Fruit fly (Drosophila melanogaster) whole organism, wandering third instar larva: Measurements from ENCODE around the gene CG3032.

ENCODE experiments used
- Abd-B ChIP-seq: fragments of >200 bp; optimal IDR thresholded peaks from 2 replicates; lab custom pipeline; 2017; ENCODE audit warnings: missing biosample characterization, missing genetic modification characterization
- CG32264 ChIP-seq: fragments of 200-800 bp; sonication (Bioruptor generic); optimal IDR thresholded peaks from 2 replicates; lab custom pipeline; 2016; ENCODE audit warnings: missing biosample characterization, missing genetic modification characterization
- CG9705 ChIP-seq: fragments of 200-800 bp; sonication (Bioruptor generic); optimal IDR thresholded peaks from 2 replicates; lab custom pipeline; 2018; ENCODE audit warnings: missing biosample characterization, mild to moderate bottlenecking, missing genetic modification characterization
- CrebA ChIP-seq: fragments of 200-800 bp; sonication (Bioruptor generic); optimal IDR thresholded peaks from 2 replicates; lab custom pipeline; 2016; ENCODE audit warnings: missing biosample characterization, mild to moderate bottlenecking, missing genetic modification characterization, borderline replicate concordance
- Dfd ChIP-seq: fragments of >200 bp; optimal IDR thresholded peaks from 2 replicates; lab custom pipeline; 2017; ENCODE audit warnings: missing biosample characterization, missing genetic modification characterization
- Dif ChIP-seq: fragments of 200-275, 200-300 bp; sonication (Bioruptor generic); optimal IDR thresholded peaks from 2 replicates; lab custom pipeline; 2018; ENCODE audit warnings: missing biosample characterization, missing genetic modification characterization; ENCODE audit not compliant: partially characterized antibody
- GATAd ChIP-seq: sonication (Bioruptor generic); optimal IDR thresholded peaks from 2 replicates; lab custom pipeline; 2016; ENCODE audit warnings: missing biosample characterization, missing genetic modification characterization
- HLH106 ChIP-seq: fragments of 200-800 bp; optimal IDR thresholded peaks from 3 replicates; lab custom pipeline; 2019; ENCODE audit warnings: missing biosample characterization, mild to moderate bottlenecking, missing genetic modification characterization, moderate library complexity
- Hnf4 ChIP-seq: fragments of 200-800 bp; sonication (Bioruptor generic); optimal IDR thresholded peaks from 2 replicates; lab custom pipeline; 2016; ENCODE audit warnings: missing biosample characterization, mild to moderate bottlenecking, missing genetic modification characterization
- Hr78 ChIP-seq: fragments of >200 bp; optimal IDR thresholded peaks from 2 replicates; lab custom pipeline; 2017; ENCODE audit warnings: missing biosample characterization, missing genetic modification characterization
- Hr83 ChIP-seq: fragments of 200-300 bp; sonication (Bioruptor generic); optimal IDR thresholded peaks from 2 replicates; lab custom pipeline; 2016; ENCODE audit warnings: missing biosample characterization, mild to moderate bottlenecking, missing genetic modification characterization, moderate library complexity; ENCODE audit not compliant: poor library complexity, severe bottlenecking
- Jra ChIP-seq: sonication (Bioruptor generic); optimal IDR thresholded peaks from 2 replicates; lab custom pipeline; 2016; ENCODE audit warnings: missing biosample characterization, missing genetic modification characterization
- Mio ChIP-seq: sonication (Bioruptor generic); optimal IDR thresholded peaks from 2 replicates; lab custom pipeline; 2016; ENCODE audit warnings: missing biosample characterization, missing genetic modification characterization
- Myc ChIP-seq: fragments of >200 bp; optimal IDR thresholded peaks from 2 replicates; lab custom pipeline; 2017
- N ChIP-seq: fragments of >200 bp; optimal IDR thresholded peaks from 2 replicates; lab custom pipeline; 2018; ENCODE audit warnings: missing biosample characterization, missing external identifiers, missing genetic modification characterization
- OdsH ChIP-seq: fragments of 200-800 bp; sonication (Bioruptor generic); optimal IDR thresholded peaks from 2 replicates; lab custom pipeline; 2016; ENCODE audit warnings: missing biosample characterization, mild to moderate bottlenecking, missing genetic modification characterization
- Rel ChIP-seq, 2 experiments: fragments of 200-800 bp; sonication (Bioruptor generic) in 1 of 2; optimal IDR thresholded peaks; 2 replicates in 1 of 2; 3 replicates in 1 of 2; lab custom pipeline; 2016 to 2019; ENCODE audit warnings: mild to moderate bottlenecking in 2 of 2, missing biosample characterization in 2 of 2, missing genetic modification characterization in 2 of 2, moderate library complexity in 1 of 2
- Sp1 ChIP-seq: fragments of 200-800 bp; sonication (Bioruptor generic); optimal IDR thresholded peaks from 3 replicates; lab custom pipeline; 2019; ENCODE audit warnings: missing biosample characterization, mild to moderate bottlenecking, missing genetic modification characterization, moderate library complexity
- Vsx2 ChIP-seq: fragments of 200-300, 225-300 bp; sonication (Bioruptor generic); optimal IDR thresholded peaks from 2 replicates; lab custom pipeline; 2018; ENCODE audit warnings: missing biosample characterization, missing genetic modification characterization; ENCODE audit not compliant: partially characterized antibody
- br ChIP-seq: fragments of 200-800 bp; sonication (Bioruptor generic); optimal IDR thresholded peaks from 2 replicates; lab custom pipeline; 2016; ENCODE audit warnings: missing biosample characterization, missing genetic modification characterization
- brk ChIP-seq: fragments of 200-800 bp; sonication (Bioruptor generic); optimal IDR thresholded peaks from 2 replicates; lab custom pipeline; 2016; ENCODE audit warnings: missing biosample characterization, mild to moderate bottlenecking, missing genetic modification characterization
- dl ChIP-seq, 2 experiments: fragments of 175-275, 200-275 bp in 1 of 2; fragments of 200-275 bp in 1 of 2; sonication (Bioruptor generic); optimal IDR thresholded peaks; lab custom pipeline; 2018; ENCODE audit warnings: mild to moderate bottlenecking in 2 of 2, missing biosample characterization in 2 of 2, missing genetic modification characterization in 2 of 2, moderate library complexity in 2 of 2; ENCODE audit not compliant: partially characterized antibody in 2 of 2, insufficient read depth in 1 of 2
- dmrt93B ChIP-seq: fragments of 200-800 bp; sonication (Bioruptor generic); optimal IDR thresholded peaks from 2 replicates; lab custom pipeline; 2018; ENCODE audit warnings: missing biosample characterization, mild to moderate bottlenecking, missing genetic modification characterization
- dsf ChIP-seq: sonication (Bioruptor generic); optimal IDR thresholded peaks from 2 replicates; lab custom pipeline; 2016; ENCODE audit warnings: missing biosample characterization, missing genetic modification characterization, borderline replicate concordance
- ey ChIP-seq: fragments of 200-800 bp; sonication (Bioruptor generic); optimal IDR thresholded peaks from 2 replicates; lab custom pipeline; 2016; ENCODE audit warnings: missing biosample characterization, missing genetic modification characterization
- foxo ChIP-seq, 2 experiments: fragments of 200-800 bp; sonication (Bioruptor generic); optimal IDR thresholded peaks; 2 replicates in 1 of 2; 3 replicates in 1 of 2; lab custom pipeline; 2016 to 2017; ENCODE audit warnings: missing biosample characterization in 2 of 2, missing genetic modification characterization in 2 of 2
- fru ChIP-seq: fragments of 200-800 bp; sonication (Bioruptor generic); optimal IDR thresholded peaks from 3 replicates; lab custom pipeline; 2016; ENCODE audit warnings: missing biosample characterization, mild to moderate bottlenecking, missing genetic modification characterization
- h ChIP-seq: fragments of 200-800 bp; sonication (Bioruptor generic); optimal IDR thresholded peaks from 3 replicates; lab custom pipeline; 2016; ENCODE audit warnings: missing biosample characterization, mild to moderate bottlenecking, missing genetic modification characterization
- jim ChIP-seq: fragments of 175-275, 200-325 bp; sonication (Bioruptor generic); optimal IDR thresholded peaks from 2 replicates; lab custom pipeline; 2016; ENCODE audit warnings: missing biosample characterization, mild to moderate bottlenecking, missing genetic modification characterization
- lola ChIP-seq: fragments of >200 bp; optimal IDR thresholded peaks from 2 replicates; lab custom pipeline; 2017; ENCODE audit warnings: missing biosample characterization, missing genetic modification characterization
- pan ChIP-seq: fragments of >200 bp; optimal IDR thresholded peaks from 2 replicates; lab custom pipeline; 2017
- psq ChIP-seq: fragments of 200-800 bp; sonication (Bioruptor generic); optimal IDR thresholded peaks from 3 replicates; lab custom pipeline; 2017; ENCODE audit warnings: missing biosample characterization, mild to moderate bottlenecking, missing genetic modification characterization, moderate library complexity
- rgr ChIP-seq: fragments of 200-800 bp; sonication (Bioruptor generic); optimal IDR thresholded peaks from 3 replicates; lab custom pipeline; 2016; ENCODE audit warnings: missing biosample characterization, mild to moderate bottlenecking, missing genetic modification characterization
- sage ChIP-seq: fragments of 200-800 bp; sonication (Bioruptor generic); optimal IDR thresholded peaks from 2 replicates; lab custom pipeline; 2016; ENCODE audit warnings: missing biosample characterization, mild to moderate bottlenecking, missing genetic modification characterization
- sv ChIP-seq: fragments of 200-800 bp; sonication (Bioruptor generic); optimal IDR thresholded peaks from 3 replicates; lab custom pipeline; 2016; ENCODE audit warnings: missing biosample characterization, missing genetic modification characterization
- tai ChIP-seq: sonication (Bioruptor generic); optimal IDR thresholded peaks from 2 replicates; lab custom pipeline; 2016; ENCODE audit warnings: missing biosample characterization, missing genetic modification characterization
- usp ChIP-seq: fragments of >200 bp; optimal IDR thresholded peaks from 2 replicates; lab custom pipeline; 2017; ENCODE audit warnings: missing biosample characterization, missing genetic modification characterization
- woc ChIP-seq: sonication (Bioruptor generic); optimal IDR thresholded peaks from 2 replicates; lab custom pipeline; 2016; ENCODE audit warnings: missing biosample characterization, mild to moderate bottlenecking, missing genetic modification characterization

CG3032 gene

dm6 chrX:6973340-6973739 is 40.3 kb downstream of the CG3032 start, which contains the start of gene CG3040:
CG3040 (minus strand) TSS chrX:6973393.
- TF ChIP-seq Dfd (no peak), sage (GFP tag; lab: Kevin White, UChicago) (no peak), pan (lab: Kevin White, UChicago) (no peak), CG9705 (GFP tag; lab: Kevin White, UChicago) (no peak), lola (GFP tag; lab: Kevin White, UChicago) (no peak), dsf (GFP tag; lab: Kevin White, UChicago) (no peak), dmrt93B (GFP tag; lab: Kevin White, UChicago) (no peak), rgr (GFP tag; lab: Kevin White, UChicago) (peak; percentile 30), Hr78 (GFP tag; lab: Kevin White, UChicago) (no peak), foxo (GFP tag; optimal IDR thresholded peaks at IDR 0.05; lab: Kevin White, UChicago) (peak in 1 of 2 experiments; percentile 44), Vsx2 (GFP tag; lab: Kevin White, UChicago) (no peak), HLH106 (tag; lab: Kevin White, UChicago) (peak; percentile 15), br (GFP tag; lab: Kevin White, UChicago) (no peak), h (GFP tag; lab: Kevin White, UChicago) (peak; percentile 23), dl (GFP tag; optimal IDR thresholded peaks at IDR 0.05; lab: Kevin White, UChicago; ENCODE audit: insufficient read depth in 1 of 2, partially characterized antibody in 2 of 2) (no peak), CG32264 (GFP tag; lab: Kevin White, UChicago) (no peak), Hnf4 (GFP tag; lab: Kevin White, UChicago) (peak; percentile 36), CrebA (GFP tag; lab: Kevin White, UChicago) (no peak), psq (GFP tag; lab: Kevin White, UChicago) (no peak), N (no peak), tai (GFP tag; lab: Kevin White, UChicago) (no peak), Sp1 (peak; percentile 26), usp (GFP tag; lab: Kevin White, UChicago) (no peak), Abd-B (GFP tag; lab: Kevin White, UChicago) (no peak), Dif (GFP tag; lab: Kevin White, UChicago) (no peak), OdsH (GFP tag; lab: Kevin White, UChicago) (no peak), Hr83 (GFP tag; lab: Kevin White, UChicago) (no peak), ey (GFP tag; lab: Kevin White, UChicago) (no peak), brk (GFP tag; lab: Kevin White, UChicago) (no peak), fru (GFP tag; lab: Kevin White, UChicago) (peak; percentile 28), sv (GFP tag; lab: Kevin White, UChicago) (peak; percentile 3), Myc (no peak), Jra (peak; percentile 6), Mio (no peak), GATAd (GFP tag; lab: Kevin White, UChicago) (no peak), Rel (GFP tag; optimal IDR thresholded peaks at IDR 0.05; lab: Kevin White, UChicago) (no peak), Rel (tag; optimal IDR thresholded peaks at IDR 0.05; lab: Kevin White, UChicago) (no peak), jim (GFP tag; lab: Kevin White, UChicago) (no peak), woc (GFP tag; lab: Kevin White, UChicago) (peak; percentile 1)

- TF ChIP-seq Jra = peak; percentile 88
- no peak for TF ChIP-seq Dfd
- peak; percentile 98 for TF ChIP-seq h (GFP tag; lab: Kevin White, UChicago)
- peak; percentile 95 for TF ChIP-seq Hnf4 (GFP tag; lab: Kevin White, UChicago)
- peak; percentile 77 for TF ChIP-seq dsf (GFP tag; lab: Kevin White, UChicago)
- TF ChIP-seq dmrt93B (GFP tag; lab: Kevin White, UChicago) = peak; percentile 79
- peak; percentile 89 for TF ChIP-seq psq (GFP tag; lab: Kevin White, UChicago)
- no peak for TF ChIP-seq Vsx2 (GFP tag; lab: Kevin White, UChicago)
- no peak for TF ChIP-seq usp (GFP tag; lab: Kevin White, UChicago)
- TF ChIP-seq CG32264 (GFP tag; lab: Kevin White, UChicago) = peak; percentile 94
- peak; percentile 92 for TF ChIP-seq brk (GFP tag; lab: Kevin White, UChicago)
- no peak for TF ChIP-seq lola (GFP tag; lab: Kevin White, UChicago)
- TF ChIP-seq Sp1 = peak; percentile 96
- TF ChIP-seq Rel (GFP tag; optimal IDR thresholded peaks at IDR 0.05; lab: Kevin White, UChicago) = peak; percentile 98
- TF ChIP-seq Rel (tag; optimal IDR thresholded peaks at IDR 0.05; lab: Kevin White, UChicago) = peak; percentile 77
- TF ChIP-seq CrebA (GFP tag; lab: Kevin White, UChicago) = no peak
- no peak for TF ChIP-seq Hr78 (GFP tag; lab: Kevin White, UChicago)
- TF ChIP-seq N = no peak
- peak; percentile 91 for TF ChIP-seq woc (GFP tag; lab: Kevin White, UChicago)
- peak; percentile 93 for TF ChIP-seq HLH106 (tag; lab: Kevin White, UChicago)
- TF ChIP-seq rgr (GFP tag; lab: Kevin White, UChicago) = peak; percentile 96
- TF ChIP-seq tai (GFP tag; lab: Kevin White, UChicago) = no peak
- TF ChIP-seq foxo (GFP tag; optimal IDR thresholded peaks at IDR 0.05; lab: Kevin White, UChicago) = peak; percentile 93 to 95
- peak; percentile 77 for TF ChIP-seq CG9705 (GFP tag; lab: Kevin White, UChicago)
- peak; percentile 88 for TF ChIP-seq Hr83 (GFP tag; lab: Kevin White, UChicago)
- no peak for TF ChIP-seq pan (lab: Kevin White, UChicago)
- no peak for TF ChIP-seq dl (GFP tag; optimal IDR thresholded peaks at IDR 0.05; lab: Kevin White, UChicago; ENCODE audit: insufficient read depth in 1 of 2, partially characterized antibody in 2 of 2)
- no peak for TF ChIP-seq Abd-B (GFP tag; lab: Kevin White, UChicago)
- peak; percentile 95 for TF ChIP-seq ey (GFP tag; lab: Kevin White, UChicago)
- peak; percentile 96 for TF ChIP-seq fru (GFP tag; lab: Kevin White, UChicago)
- TF ChIP-seq OdsH (GFP tag; lab: Kevin White, UChicago) = peak; percentile 95
- peak; percentile 98 for TF ChIP-seq sage (GFP tag; lab: Kevin White, UChicago)
- TF ChIP-seq Mio = peak; percentile 76
- TF ChIP-seq sv (GFP tag; lab: Kevin White, UChicago) = peak; percentile 89
- TF ChIP-seq Myc = no peak
- peak; percentile 98 for TF ChIP-seq br (GFP tag; lab: Kevin White, UChicago)
- TF ChIP-seq Dif (GFP tag; lab: Kevin White, UChicago) = no peak
- peak; percentile 72 for TF ChIP-seq GATAd (GFP tag; lab: Kevin White, UChicago)
These were observed 44.1 kb downstream of the CG3032 start, which contains the start of gene CG4586 for dm6 chrX:6969364-6970137. CG4586 (plus strand) TSS chrX:6969918.
